ENCODE assay signal across 1 fruit fly cellular context in the genomic region with DNA sequence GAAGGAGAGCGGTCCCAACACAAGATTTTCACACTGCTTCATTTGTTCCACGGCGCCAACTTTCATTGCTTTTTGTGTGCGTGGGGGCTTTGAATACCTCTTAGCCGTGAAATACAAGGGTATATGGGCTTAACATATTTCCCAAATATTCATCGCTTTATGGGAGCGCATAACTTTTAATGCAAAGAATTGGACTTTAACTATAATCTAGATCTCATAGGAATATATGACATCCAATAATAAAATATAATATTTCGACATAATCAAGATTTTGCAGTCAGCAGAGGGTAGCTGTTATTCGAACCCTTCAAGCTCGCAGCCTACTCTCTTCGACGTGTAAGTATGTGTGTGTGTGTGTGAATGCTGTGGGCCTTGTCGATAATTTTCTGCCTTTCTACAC.
TF ChIP-seq lines count a peak whose summit lies in the region.

No protein-coding gene starts in this region.

TF ChIP-seq in whole organism, embryonic, 481 proteins besides CTCF, POLR2A, EP300 and RAD21 (continued from another document and continues in another):
- TF ChIP-seq unpg (GFP tag; optimal IDR thresholded peaks at IDR 0.05; lab: Kevin White, UChicago) = peak; percentile 31
- TF ChIP-seq tll (GFP tag; optimal IDR thresholded peaks at IDR 0.05; lab: Kevin White, UChicago) = no peak
- no peak for TF ChIP-seq grn (GFP tag; optimal IDR thresholded peaks at IDR 0.05; lab: Kevin White, UChicago)
- no peak for TF ChIP-seq zf30C (GFP tag; optimal IDR thresholded peaks at IDR 0.05; lab: Kevin White, UChicago)
- peak; percentile 36; the same call in 1 of the 2 replicates for TF ChIP-seq H2.0 (GFP tag; IDR thresholded peaks at IDR 0.05; lab: Robert Waterston, UW)
- TF ChIP-seq CG18764 (GFP tag; optimal IDR thresholded peaks at IDR 0.05; lab: Kevin White, UChicago) = no peak
- TF ChIP-seq Chrac-16 (GFP tag; optimal IDR thresholded peaks at IDR 0.05; lab: Kevin White, UChicago) = peak; percentile 2
- no peak for TF ChIP-seq zfh2 (GFP tag; optimal IDR thresholded peaks at IDR 0.05; lab: Kevin White, UChicago)
- TF ChIP-seq Optix (GFP tag; IDR thresholded peaks at IDR 0.05; lab: Robert Waterston, UW) = no peak
- 0 out of 2 replicates have a peak, but pooled peaks have one; percentile 35 for TF ChIP-seq sob (GFP tag; IDR thresholded peaks at IDR 0.05; lab: Robert Waterston, UW)
- TF ChIP-seq chif (GFP tag; optimal IDR thresholded peaks at IDR 0.05; lab: Kevin White, UChicago) = no peak
- no peak for TF ChIP-seq Stat92E (GFP tag; optimal IDR thresholded peaks at IDR 0.05; lab: Kevin White, UChicago)
- TF ChIP-seq CG8359 (GFP tag; optimal IDR thresholded peaks at IDR 0.05; lab: Kevin White, UChicago; ENCODE audit: borderline replicate concordance) = no peak
- TF ChIP-seq Eip74EF (GFP tag; optimal IDR thresholded peaks at IDR 0.05; lab: Kevin White, UChicago) = no peak
- no peak for TF ChIP-seq mirr (GFP tag; optimal IDR thresholded peaks at IDR 0.05; lab: Kevin White, UChicago)
- peak; percentile 40 for TF ChIP-seq vvl (GFP tag; IDR thresholded peaks at IDR 0.05; lab: Robert Waterston, UW)
- TF ChIP-seq Dfd (GFP tag; optimal IDR thresholded peaks at IDR 0.05; lab: Kevin White, UChicago) = no peak
- TF ChIP-seq crc (GFP tag; optimal IDR thresholded peaks at IDR 0.05; lab: Kevin White, UChicago) = no peak
- no peak for TF ChIP-seq ssp (GFP tag; IDR thresholded peaks at IDR 0.05; lab: Robert Waterston, UW)
- TF ChIP-seq sc (optimal IDR thresholded peaks at IDR 0.05; lab: Kevin White, UChicago) = no peak
- no peak for TF ChIP-seq sc (GFP tag; optimal IDR thresholded peaks at IDR 0.05; lab: Kevin White, UChicago)
- TF ChIP-seq CG4707 (GFP tag; optimal IDR thresholded peaks at IDR 0.05; lab: Kevin White, UChicago) = no peak
- TF ChIP-seq E2f2 (GFP tag; IDR thresholded peaks at IDR 0.05; lab: Robert Waterston, UW) = no peak
- TF ChIP-seq hb (GFP tag; IDR thresholded peaks at IDR 0.05; lab: Robert Waterston, UW; ENCODE audit: partially characterized antibody) = no peak
- TF ChIP-seq slou (GFP tag; optimal IDR thresholded peaks at IDR 0.05; lab: Kevin White, UChicago) = no peak
- TF ChIP-seq Vsx1 (GFP tag; optimal IDR thresholded peaks at IDR 0.05; lab: Kevin White, UChicago) = no peak
- no peak for TF ChIP-seq CG17361 (GFP tag; IDR thresholded peaks at IDR 0.05; lab: Robert Waterston, UW)
- 0 out of 3 replicates have a peak, but pooled peaks have one; percentile 8 for TF ChIP-seq Mrtf (GFP tag; IDR thresholded peaks at IDR 0.05; lab: Robert Waterston, UW)
- no peak for TF ChIP-seq CG12155 (GFP tag; optimal IDR thresholded peaks at IDR 0.05; lab: Kevin White, UChicago)
- TF ChIP-seq lmd (GFP tag; IDR thresholded peaks at IDR 0.05; lab: Robert Waterston, UW) = peak; percentile 29; the same call in 1 of the 2 replicates
- TF ChIP-seq CG12391 (tag; optimal IDR thresholded peaks at IDR 0.05; lab: Kevin White, UChicago) = no peak
- TF ChIP-seq Taf1 (GFP tag; IDR thresholded peaks at IDR 0.05; lab: Robert Waterston, UW) = no peak
- no peak for TF ChIP-seq CG3407 (GFP tag; optimal IDR thresholded peaks at IDR 0.05; lab: Kevin White, UChicago)
- no peak for TF ChIP-seq Doc2 (GFP tag; IDR thresholded peaks at IDR 0.05; lab: Robert Waterston, UW)
- no peak for TF ChIP-seq CG1529 (GFP tag; optimal IDR thresholded peaks at IDR 0.05; lab: Kevin White, UChicago)
- no peak for TF ChIP-seq Nf-YC (tag; optimal IDR thresholded peaks at IDR 0.05; lab: Kevin White, UChicago)
- no peak for TF ChIP-seq CG43689 (GFP tag; IDR thresholded peaks at IDR 0.05; lab: Robert Waterston, UW)
- TF ChIP-seq CG30020 (tag; optimal IDR thresholded peaks at IDR 0.05; lab: Kevin White, UChicago) = no peak
- no peak for TF ChIP-seq gsb-n (tag; optimal IDR thresholded peaks at IDR 0.05; lab: Kevin White, UChicago)
- TF ChIP-seq CG3163 (GFP tag; optimal IDR thresholded peaks at IDR 0.05; lab: Kevin White, UChicago) = no peak
- no peak for TF ChIP-seq inv (GFP tag; IDR thresholded peaks at IDR 0.05; lab: Robert Waterston, UW; ENCODE audit: partially characterized antibody)
- no peak for TF ChIP-seq Max (GFP tag; optimal IDR thresholded peaks at IDR 0.05; lab: Kevin White, UChicago)
- no peak for TF ChIP-seq zen2 (GFP tag; IDR thresholded peaks at IDR 0.05; lab: Robert Waterston, UW; ENCODE audit: partially characterized antibody)
- no peak for TF ChIP-seq hbn (GFP tag; IDR thresholded peaks at IDR 0.05; lab: Robert Waterston, UW; ENCODE audit: partially characterized antibody)
- TF ChIP-seq fd3F (GFP tag; optimal IDR thresholded peaks at IDR 0.05; lab: Kevin White, UChicago) = no peak
- TF ChIP-seq CG7556 (GFP tag; optimal IDR thresholded peaks at IDR 0.05; lab: Kevin White, UChicago) = peak; percentile 51
- TF ChIP-seq nerfin-1 (tag; optimal IDR thresholded peaks at IDR 0.05; lab: Kevin White, UChicago) = no peak
- no peak for TF ChIP-seq usp (GFP tag; optimal IDR thresholded peaks at IDR 0.05; lab: Kevin White, UChicago)
- no peak for TF ChIP-seq tin (GFP tag; optimal IDR thresholded peaks at IDR 0.05; lab: Kevin White, UChicago)
- TF ChIP-seq cg (GFP tag; optimal IDR thresholded peaks at IDR 0.05; lab: Kevin White, UChicago) = no peak
- TF ChIP-seq Usf (GFP tag; optimal IDR thresholded peaks at IDR 0.05; lab: Kevin White, UChicago) = no peak
- TF ChIP-seq shn (GFP tag; optimal IDR thresholded peaks at IDR 0.05; lab: Kevin White, UChicago) = no peak
- TF ChIP-seq Camta (GFP tag; optimal IDR thresholded peaks at IDR 0.05; lab: Kevin White, UChicago) = no peak
- TF ChIP-seq CG2889 (GFP tag; IDR thresholded peaks at IDR 0.05; lab: Robert Waterston, UW) = 0 out of 3 replicates have a peak, but pooled peaks have one; percentile 36
- TF ChIP-seq CG9797 (GFP tag; optimal IDR thresholded peaks at IDR 0.05; lab: Kevin White, UChicago) = no peak
- TF ChIP-seq her (GFP tag; optimal IDR thresholded peaks at IDR 0.05; lab: Kevin White, UChicago) = no peak
- TF ChIP-seq BEAF-32 (GFP tag; optimal IDR thresholded peaks at IDR 0.05; lab: Kevin White, UChicago) = no peak
- TF ChIP-seq hth (optimal IDR thresholded peaks at IDR 0.05; lab: Kevin White, UChicago) = no peak
- no peak for TF ChIP-seq trem (tag; optimal IDR thresholded peaks at IDR 0.05; lab: Kevin White, UChicago)
- TF ChIP-seq so (GFP tag; IDR thresholded peaks at IDR 0.05; lab: Robert Waterston, UW) = no peak
- no peak for TF ChIP-seq vnd (GFP tag; IDR thresholded peaks at IDR 0.05; lab: Robert Waterston, UW; ENCODE audit: partially characterized antibody)
- no peak for TF ChIP-seq Opbp (GFP tag; IDR thresholded peaks at IDR 0.05; lab: Robert Waterston, UW; ENCODE audit: partially characterized antibody)
- TF ChIP-seq CkIIα-i1 (GFP tag; IDR thresholded peaks at IDR 0.05; lab: Robert Waterston, UW) = no peak
- TF ChIP-seq CG5180 (GFP tag; optimal IDR thresholded peaks at IDR 0.05; lab: Kevin White, UChicago) = no peak
- no peak for TF ChIP-seq fd64A (GFP tag; optimal IDR thresholded peaks at IDR 0.05; lab: Kevin White, UChicago)
- peak; percentile 35 for TF ChIP-seq CG3281 (GFP tag; optimal IDR thresholded peaks at IDR 0.05; lab: Kevin White, UChicago)
- no peak for TF ChIP-seq CG10543 (GFP tag; optimal IDR thresholded peaks at IDR 0.05; lab: Kevin White, UChicago)
- no peak for TF ChIP-seq dm (GFP tag; optimal IDR thresholded peaks at IDR 0.05; lab: Kevin White, UChicago)
- no peak for TF ChIP-seq CG15011 (GFP tag; optimal IDR thresholded peaks at IDR 0.05; lab: Kevin White, UChicago)
- TF ChIP-seq lov (optimal IDR thresholded peaks at IDR 0.05; lab: Kevin White, UChicago) = no peak
- TF ChIP-seq lov (GFP tag; IDR thresholded peaks at IDR 0.05; lab: Robert Waterston, UW) = no peak
- TF ChIP-seq pzg (GFP tag; optimal IDR thresholded peaks at IDR 0.05; lab: Kevin White, UChicago) = no peak
- no peak for TF ChIP-seq CG10979 (tag; optimal IDR thresholded peaks at IDR 0.05; lab: Kevin White, UChicago)
- TF ChIP-seq kay (GFP tag; optimal IDR thresholded peaks at IDR 0.05; lab: Kevin White, UChicago) = no peak
- TF ChIP-seq slbo (GFP tag; IDR thresholded peaks at IDR 0.05; lab: Robert Waterston, UW) = peak; percentile 52; the same call in 1 of the 2 replicates
- TF ChIP-seq kni (GFP tag; optimal IDR thresholded peaks at IDR 0.05; lab: Kevin White, UChicago) = no peak
- no peak for TF ChIP-seq CG7987 (GFP tag; optimal IDR thresholded peaks at IDR 0.05; lab: Kevin White, UChicago)
- no peak for TF ChIP-seq sqz (GFP tag; optimal IDR thresholded peaks at IDR 0.05; lab: Kevin White, UChicago)
- TF ChIP-seq HLHmδ (GFP tag; optimal IDR thresholded peaks at IDR 0.05; lab: Kevin White, UChicago) = no peak
- TF ChIP-seq Drgx (GFP tag; IDR thresholded peaks at IDR 0.05; lab: Robert Waterston, UW) = no peak
- TF ChIP-seq CG1792 (GFP tag; optimal IDR thresholded peaks at IDR 0.05; lab: Kevin White, UChicago) = no peak
- TF ChIP-seq emc (GFP tag; optimal IDR thresholded peaks at IDR 0.05; lab: Kevin White, UChicago) = no peak
- TF ChIP-seq CG15601 (tag; optimal IDR thresholded peaks at IDR 0.05; lab: Kevin White, UChicago) = no peak
- TF ChIP-seq cas (GFP tag; IDR thresholded peaks at IDR 0.05; lab: Robert Waterston, UW) = no peak
- TF ChIP-seq CG4730 (GFP tag; IDR thresholded peaks at IDR 0.05; lab: Robert Waterston, UW) = peak; percentile 46; the same call in 1 of the 2 replicates
- TF ChIP-seq CG7928 (GFP tag; optimal IDR thresholded peaks at IDR 0.05; lab: Kevin White, UChicago) = no peak
- TF ChIP-seq CG4820 (GFP tag; optimal IDR thresholded peaks at IDR 0.05; lab: Kevin White, UChicago) = peak; percentile 25
- no peak for TF ChIP-seq salm (tag; optimal IDR thresholded peaks at IDR 0.05; lab: Kevin White, UChicago)
- TF ChIP-seq CG11696 (GFP tag; IDR thresholded peaks at IDR 0.05; lab: Robert Waterston, UW) = no peak
- no peak for TF ChIP-seq CG11093 (GFP tag; IDR thresholded peaks at IDR 0.05; lab: Robert Waterston, UW)
- TF ChIP-seq Dll (GFP tag; IDR thresholded peaks at IDR 0.05; lab: Robert Waterston, UW; ENCODE audit: partially characterized antibody) = no peak
- no peak for TF ChIP-seq CG17186 (GFP tag; optimal IDR thresholded peaks at IDR 0.05; lab: Kevin White, UChicago)
- peak; percentile 70 for TF ChIP-seq Fer1 (GFP tag; optimal IDR thresholded peaks at IDR 0.05; lab: Kevin White, UChicago)
- TF ChIP-seq CG8765 (GFP tag; IDR thresholded peaks at IDR 0.05; lab: Robert Waterston, UW) = no peak
- no peak for TF ChIP-seq CG3995 (GFP tag; optimal IDR thresholded peaks at IDR 0.05; lab: Kevin White, UChicago)
- TF ChIP-seq Neu2 (GFP tag; optimal IDR thresholded peaks at IDR 0.05; lab: Kevin White, UChicago; ENCODE audit: borderline replicate concordance) = no peak
- no peak for TF ChIP-seq Atf3 (GFP tag; optimal IDR thresholded peaks at IDR 0.05; lab: Kevin White, UChicago)
- no peak for TF ChIP-seq NK7.1 (GFP tag; optimal IDR thresholded peaks at IDR 0.05; lab: Kevin White, UChicago)
- no peak for TF ChIP-seq CG11398 (GFP tag; optimal IDR thresholded peaks at IDR 0.05; lab: Kevin White, UChicago)
- no peak for TF ChIP-seq sens-2 (GFP tag; IDR thresholded peaks at IDR 0.05; lab: Robert Waterston, UW)
- TF ChIP-seq CG17359 (tag; optimal IDR thresholded peaks at IDR 0.05; lab: Kevin White, UChicago) = peak; percentile 57
- no peak for TF ChIP-seq CG4328 (GFP tag; optimal IDR thresholded peaks at IDR 0.05; lab: Kevin White, UChicago)
- TF ChIP-seq CG16815 (GFP tag; optimal IDR thresholded peaks at IDR 0.05; lab: Kevin White, UChicago) = no peak
- peak; percentile 79 for TF ChIP-seq CG18599 (GFP tag; optimal IDR thresholded peaks at IDR 0.05; lab: Kevin White, UChicago)
- TF ChIP-seq Hey (tag; optimal IDR thresholded peaks at IDR 0.05; lab: Kevin White, UChicago) = no peak
- TF ChIP-seq Meics (GFP tag; optimal IDR thresholded peaks at IDR 0.05; lab: Kevin White, UChicago) = peak; percentile 59
- no peak for TF ChIP-seq psq (GFP tag; optimal IDR thresholded peaks at IDR 0.05; lab: Kevin White, UChicago)
- TF ChIP-seq Sox102F (GFP tag; optimal IDR thresholded peaks at IDR 0.05; lab: Kevin White, UChicago) = peak; percentile 59
- TF ChIP-seq tup (GFP tag; optimal IDR thresholded peaks at IDR 0.05; lab: Kevin White, UChicago) = no peak
- no peak for TF ChIP-seq Fer2 (tag; optimal IDR thresholded peaks at IDR 0.05; lab: Kevin White, UChicago)
- no peak for TF ChIP-seq CG3726 (GFP tag; IDR thresholded peaks at IDR 0.05; lab: Robert Waterston, UW)
- TF ChIP-seq Asciz (GFP tag; optimal IDR thresholded peaks at IDR 0.05; lab: Kevin White, UChicago) = no peak
- peak; percentile 23 for TF ChIP-seq Hsf (GFP tag; optimal IDR thresholded peaks at IDR 0.05; lab: Kevin White, UChicago)
- TF ChIP-seq CG11504 (tag; optimal IDR thresholded peaks at IDR 0.05; lab: Kevin White, UChicago) = peak; percentile 66
- TF ChIP-seq CG11247 (GFP tag; IDR thresholded peaks at IDR 0.05; lab: Robert Waterston, UW) = no peak
- TF ChIP-seq Spps (tag; optimal IDR thresholded peaks at IDR 0.05; lab: Kevin White, UChicago) = no peak
- TF ChIP-seq Ets97D (GFP tag; optimal IDR thresholded peaks at IDR 0.05; lab: Kevin White, UChicago) = no peak
- no peak for TF ChIP-seq aop (GFP tag; IDR thresholded peaks at IDR 0.05; lab: Robert Waterston, UW)
- no peak for TF ChIP-seq CG14965 (GFP tag; optimal IDR thresholded peaks at IDR 0.05; lab: Kevin White, UChicago; ENCODE audit: borderline replicate concordance)
- peak; percentile 59 for TF ChIP-seq dmrt99B (tag; optimal IDR thresholded peaks at IDR 0.05; lab: Kevin White, UChicago)
- peak; percentile 9 for TF ChIP-seq az2 (GFP tag; optimal IDR thresholded peaks at IDR 0.05; lab: Kevin White, UChicago)
- TF ChIP-seq CG17912 (GFP tag; optimal IDR thresholded peaks at IDR 0.05; lab: Kevin White, UChicago) = no peak
- no peak for TF ChIP-seq Hr78 (GFP tag; optimal IDR thresholded peaks at IDR 0.05; lab: Kevin White, UChicago)
- TF ChIP-seq pan (optimal IDR thresholded peaks at IDR 0.05; lab: Kevin White, UChicago) = no peak
- peak in 1 of 2 experiments; percentile 45 for TF ChIP-seq pan (GFP tag; optimal IDR thresholded peaks at IDR 0.05 in 1 of 2, IDR thresholded peaks at IDR 0.05 in 1 of 2)
- TF ChIP-seq CG30403 (GFP tag; optimal IDR thresholded peaks at IDR 0.05; lab: Kevin White, UChicago) = peak; percentile 38
- TF ChIP-seq Oaz (GFP tag; IDR thresholded peaks at IDR 0.05; lab: Robert Waterston, UW) = no peak
- TF ChIP-seq CG31388 (GFP tag; optimal IDR thresholded peaks at IDR 0.05; lab: Kevin White, UChicago) = no peak
- TF ChIP-seq CG2875 (GFP tag; optimal IDR thresholded peaks at IDR 0.05; lab: Kevin White, UChicago) = no peak
- no peak for TF ChIP-seq pita (GFP tag; optimal IDR thresholded peaks at IDR 0.05; lab: Kevin White, UChicago)
- no peak for TF ChIP-seq fru (optimal IDR thresholded peaks at IDR 0.05; lab: Kevin White, UChicago)
- TF ChIP-seq ewg (GFP tag; optimal IDR thresholded peaks at IDR 0.05; lab: Kevin White, UChicago) = no peak
